Worm (Caenorhabditis elegans): Measurements from ENCODE around the gene T19D12.5.

- TF ChIP-seq pqm-1 (tag; optimal IDR thresholded peaks at IDR 0.05) (no peak), fkh-10 (GFP tag; optimal IDR thresholded peaks at IDR 0.05) (no peak), pax-1 (tag; optimal IDR thresholded peaks at IDR 0.05) (no peak), che-1 (tag; optimal IDR thresholded peaks at IDR 0.05) (no peak), dmd-4 (tag; optimal IDR thresholded peaks at IDR 0.05; ENCODE audit: borderline replicate concordance) (no peak)
Measured at ce11 chrII:6612544-6612943, 23.5 kb downstream of the T19D12.5 start.
